Fruit fly (Drosophila melanogaster) whole organism, pupa: ENCODE data around the gene Atac1.

Experiments used
- CG10348 ChIP-seq: fragments of 200-800 bp; sonication (Bioruptor generic); IDR thresholded peaks from 2 replicates; pipeline ENCODE4 v1.3.6; 2022; ENCODE audit warnings: missing biosample characterization, missing genetic modification characterization
- CG12605 ChIP-seq: fragments of 200-800 bp; sonication (Bioruptor generic); IDR thresholded peaks from 2 replicates; pipeline ENCODE4 v1.3.6; 2022; ENCODE audit warnings: missing biosample characterization, missing genetic modification characterization
- CG13204 ChIP-seq: fragments of 200-800 bp; sonication (Bioruptor generic); optimal IDR thresholded peaks from 2 replicates; lab custom pipeline; 2018; ENCODE audit warnings: missing biosample characterization, mild to moderate bottlenecking, missing genetic modification characterization, moderate library complexity
- CG14655 ChIP-seq: fragments of 200-800 bp; sonication (Bioruptor generic); optimal IDR thresholded peaks from 3 replicates; lab custom pipeline; 2017; ENCODE audit warnings: mild to moderate bottlenecking, missing biosample characterization, missing genetic modification reagents, missing genetic modification characterization
- CG15710 ChIP-seq: fragments of 200-800 bp; sonication (Bioruptor generic); optimal IDR thresholded peaks from 2 replicates; lab custom pipeline; 2018; ENCODE audit warnings: missing biosample characterization, mild to moderate bottlenecking, missing genetic modification characterization, moderate library complexity
- CG17806 ChIP-seq: fragments of 200-800 bp; sonication (Bioruptor generic); optimal IDR thresholded peaks from 2 replicates; lab custom pipeline; 2018; ENCODE audit warnings: missing biosample characterization, mild to moderate bottlenecking, missing genetic modification characterization, moderate library complexity
- CG32121 ChIP-seq: fragments of 200-800 bp; sonication (Bioruptor generic); IDR thresholded peaks from 2 replicates; pipeline ENCODE4 v1.3.6; 2022; ENCODE audit warnings: missing biosample characterization, missing genetic modification characterization
- CG34367 ChIP-seq: fragments of 200-800 bp; sonication (Bioruptor generic); optimal IDR thresholded peaks from 2 replicates; lab custom pipeline; 2018; ENCODE audit warnings: missing biosample characterization, mild to moderate bottlenecking, missing genetic modification characterization
- CG4496 ChIP-seq: fragments of 200-800 bp; sonication (Bioruptor generic); IDR thresholded peaks from 3 replicates; pipeline ENCODE4 v1.3.6; 2022; ENCODE audit warnings: missing biosample characterization, missing genetic modification characterization
- CG8159 ChIP-seq: fragments of 200-800 bp; sonication (Bioruptor generic); optimal IDR thresholded peaks from 3 replicates; lab custom pipeline; 2018; ENCODE audit warnings: missing biosample characterization, mild to moderate bottlenecking, missing genetic modification characterization, moderate library complexity
- CG8301 ChIP-seq: fragments of 200-800 bp; sonication (Bioruptor generic); optimal IDR thresholded peaks from 2 replicates; lab custom pipeline; 2018; ENCODE audit warnings: missing biosample characterization, mild to moderate bottlenecking, missing genetic modification characterization
- CG9948 ChIP-seq: fragments of 200-800 bp; sonication (Bioruptor generic); optimal IDR thresholded peaks from 2 replicates; lab custom pipeline; 2018; ENCODE audit warnings: missing biosample characterization, mild to moderate bottlenecking, missing genetic modification characterization, moderate library complexity
- D1 ChIP-seq: fragments of 200-800 bp; sonication (Bioruptor generic); optimal IDR thresholded peaks from 2 replicates; lab custom pipeline; 2018; ENCODE audit warnings: missing biosample characterization, mild to moderate bottlenecking, missing genetic modification characterization, moderate library complexity
- EcR ChIP-seq: fragments of 200-800 bp; sonication (Bioruptor generic); optimal IDR thresholded peaks from 3 replicates; lab custom pipeline; 2019; ENCODE audit warnings: missing biosample characterization, missing genetic modification characterization, mild to moderate bottlenecking, moderate library complexity, missing genetic modification reagents
- Ets98B ChIP-seq: fragments of 200-800 bp; sonication (Bioruptor generic); IDR thresholded peaks from 2 replicates; pipeline ENCODE4 v1.3.6; 2022; ENCODE audit warnings: missing biosample characterization, missing genetic modification characterization
- Pif1A ChIP-seq: fragments of 200-800 bp; sonication (Bioruptor generic); optimal IDR thresholded peaks from 3 replicates; lab custom pipeline; 2016; ENCODE audit warnings: missing biosample characterization, missing genetic modification characterization
- Pif1B ChIP-seq: fragments of 200-800 bp; sonication (Bioruptor generic); optimal IDR thresholded peaks from 3 replicates; lab custom pipeline; 2016; ENCODE audit warnings: missing biosample characterization, missing genetic modification characterization
- Snoo ChIP-seq: fragments of 200-800 bp; sonication (Bioruptor generic); optimal IDR thresholded peaks from 3 replicates; lab custom pipeline; 2017; ENCODE audit warnings: missing biosample characterization, mild to moderate bottlenecking, missing genetic modification characterization, inconsistent platforms
- fd96Ca ChIP-seq: fragments of 200-800 bp; sonication (Bioruptor generic); IDR thresholded peaks from 3 replicates; pipeline ENCODE4 v1.3.6; 2022; ENCODE audit warnings: missing biosample characterization, missing genetic modification characterization
- gl ChIP-seq: fragments of 200-800 bp; sonication (Bioruptor generic); optimal IDR thresholded peaks from 2 replicates; lab custom pipeline; 2018; ENCODE audit warnings: missing biosample characterization, mild to moderate bottlenecking, missing genetic modification characterization
- rn ChIP-seq: fragments of 200-800 bp; sonication (Bioruptor generic); IDR thresholded peaks from 2 replicates; pipeline ENCODE4 v1.3.6; 2022; ENCODE audit warnings: missing biosample characterization, missing genetic modification characterization

The Atac1 gene

DNA sequence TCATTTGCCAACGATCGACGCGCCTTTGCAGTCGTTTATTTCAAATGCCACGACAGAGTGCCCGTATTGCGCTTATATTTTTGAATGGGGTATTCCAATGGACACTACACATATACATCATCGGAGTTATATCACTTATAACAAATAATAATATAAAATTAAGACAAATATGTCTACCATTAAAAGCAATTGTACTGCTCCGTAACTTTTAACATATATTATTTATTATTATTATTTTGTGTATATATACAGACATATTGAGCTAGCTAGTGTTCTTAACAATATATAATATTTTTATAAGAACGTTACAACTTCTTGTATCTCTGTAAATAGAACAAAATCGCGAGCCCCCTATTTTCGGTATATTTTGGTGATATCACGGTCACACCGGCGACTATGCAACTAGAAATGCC, 3.9 kb upstream of the Atac1 start, which contains the start of the genes sip2 and Coprox:
sip2 (minus strand) TSS at position 53 of the 413 bp plus-strand sequence.
Coprox (plus strand) TSS at position 400 of the 413 bp plus-strand sequence.
- TF ChIP-seq CG15710 (tag; lab: Kevin White, UChicago): peak; percentile 66
- TF ChIP-seq EcR (GFP tag; lab: Kevin White, UChicago): no peak
- no peak for TF ChIP-seq CG13204 (GFP tag; lab: Kevin White, UChicago)
- no peak for TF ChIP-seq Pif1B (GFP tag; lab: Kevin White, UChicago)
- no peak; the same call in 1 of the 2 replicates for TF ChIP-seq CG32121 (GFP tag; lab: Robert Waterston, UW)
- no peak for TF ChIP-seq rn (GFP tag; lab: Robert Waterston, UW)
- TF ChIP-seq CG12605 (GFP tag; lab: Robert Waterston, UW): peak; percentile 25; the same call in 1 of the 2 replicates
- TF ChIP-seq CG17806: peak; percentile 63
- TF ChIP-seq CG8159: peak; percentile 74
- TF ChIP-seq CG34367 (tag; lab: Kevin White, UChicago): peak; percentile 38
- TF ChIP-seq gl (tag; lab: Kevin White, UChicago): no peak
- no peak for TF ChIP-seq CG10348 (GFP tag; lab: Robert Waterston, UW)
- no peak for TF ChIP-seq CG8301
- TF ChIP-seq D1 (tag; lab: Kevin White, UChicago): no peak
- TF ChIP-seq Pif1A (GFP tag; lab: Kevin White, UChicago): no peak
- TF ChIP-seq Ets98B (GFP tag; lab: Robert Waterston, UW): peak; percentile 33; the same call in 1 of the 2 replicates
- TF ChIP-seq CG14655: no peak
- peak; percentile 48 for TF ChIP-seq Snoo
- TF ChIP-seq CG9948: peak; percentile 64
- no peak for TF ChIP-seq fd96Ca (GFP tag; lab: Robert Waterston, UW)
- TF ChIP-seq CG4496 (GFP tag; lab: Robert Waterston, UW): peak; percentile 35; the same call in 2 of the 3 replicates

DNA sequence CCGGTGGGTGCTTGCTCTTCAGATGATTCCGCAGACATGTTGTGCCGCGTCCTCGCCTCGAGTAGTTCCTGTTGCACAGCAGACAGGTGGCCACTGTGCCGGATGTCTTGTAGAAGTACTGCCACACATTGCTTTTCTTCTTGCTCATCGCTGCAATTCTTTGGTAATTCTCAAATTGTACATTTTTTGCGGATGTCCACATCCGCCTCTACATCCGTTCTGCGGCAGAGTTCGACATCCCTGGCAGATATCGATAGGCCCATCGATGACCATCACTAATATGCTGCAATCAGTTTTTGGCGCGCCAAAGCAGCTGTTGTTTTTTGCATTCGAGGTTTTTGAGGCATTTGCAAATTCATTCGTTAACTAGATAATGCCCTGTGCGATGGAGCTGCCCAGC, 3.4 kb downstream of the Atac1 start, which contains the start of the genes CG13775 and CG3430:
CG13775 (minus strand) TSS at position 226 of the 400 bp plus-strand sequence.
CG3430 (plus strand) TSS at position 284 of the 400 bp plus-strand sequence.
- peak; percentile 35; the same call in 1 of the 2 replicates for TF ChIP-seq CG32121 (GFP tag; lab: Robert Waterston, UW)
- TF ChIP-seq CG4496 (GFP tag; lab: Robert Waterston, UW): no peak

DNA sequence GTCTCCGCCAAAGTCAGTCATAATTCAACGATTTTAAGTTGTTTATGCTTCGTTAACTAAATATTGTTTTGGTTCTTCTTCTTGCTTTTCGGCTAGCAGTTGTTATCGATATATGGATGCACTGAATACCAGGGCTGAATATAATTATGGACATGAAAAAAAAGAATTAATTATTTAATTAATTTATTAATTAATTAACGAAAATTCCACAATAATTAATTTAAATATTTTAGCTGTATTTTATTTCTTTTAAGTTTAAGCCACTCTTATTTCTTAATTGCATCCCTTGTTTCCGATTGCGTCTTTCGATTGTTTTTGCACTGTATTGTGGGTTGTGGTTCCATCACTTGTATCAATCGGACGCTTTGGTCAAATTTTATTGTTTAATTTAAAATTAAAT, 10.0 kb downstream of the Atac1 start, which contains the start of the genes Gas41 and SA1:
Gas41 (minus strand) TSS at position 112 of the 400 bp plus-strand sequence.
SA1 (plus strand) TSS at position 326 of the 400 bp plus-strand sequence.
- TF ChIP-seq D1 (tag; lab: Kevin White, UChicago): no peak
- no peak for TF ChIP-seq EcR (GFP tag; lab: Kevin White, UChicago)
- peak; percentile 70 for TF ChIP-seq rn (GFP tag; lab: Robert Waterston, UW)
- peak; percentile 85 for TF ChIP-seq Ets98B (GFP tag; lab: Robert Waterston, UW)
- peak; percentile 82 for TF ChIP-seq CG9948
- no peak for TF ChIP-seq CG8301
- peak; percentile 92 for TF ChIP-seq CG15710 (tag; lab: Kevin White, UChicago)
- TF ChIP-seq CG32121 (GFP tag; lab: Robert Waterston, UW): peak; percentile 86
- peak; percentile 86 for TF ChIP-seq CG17806
- no peak for TF ChIP-seq CG14655
- TF ChIP-seq CG10348 (GFP tag; lab: Robert Waterston, UW): no peak
- no peak for TF ChIP-seq CG12605 (GFP tag; lab: Robert Waterston, UW)
- TF ChIP-seq CG4496 (GFP tag; lab: Robert Waterston, UW): peak; percentile 87
- TF ChIP-seq Pif1B (GFP tag; lab: Kevin White, UChicago): no peak
- peak; percentile 30 for TF ChIP-seq Snoo
- no peak for TF ChIP-seq fd96Ca (GFP tag; lab: Robert Waterston, UW)
- TF ChIP-seq CG8159: peak; percentile 82
- TF ChIP-seq Pif1A (GFP tag; lab: Kevin White, UChicago): no peak
- TF ChIP-seq gl (tag; lab: Kevin White, UChicago): peak; percentile 25
- TF ChIP-seq CG34367 (tag; lab: Kevin White, UChicago): peak; percentile 48
- no peak for TF ChIP-seq CG13204 (GFP tag; lab: Kevin White, UChicago)

DNA sequence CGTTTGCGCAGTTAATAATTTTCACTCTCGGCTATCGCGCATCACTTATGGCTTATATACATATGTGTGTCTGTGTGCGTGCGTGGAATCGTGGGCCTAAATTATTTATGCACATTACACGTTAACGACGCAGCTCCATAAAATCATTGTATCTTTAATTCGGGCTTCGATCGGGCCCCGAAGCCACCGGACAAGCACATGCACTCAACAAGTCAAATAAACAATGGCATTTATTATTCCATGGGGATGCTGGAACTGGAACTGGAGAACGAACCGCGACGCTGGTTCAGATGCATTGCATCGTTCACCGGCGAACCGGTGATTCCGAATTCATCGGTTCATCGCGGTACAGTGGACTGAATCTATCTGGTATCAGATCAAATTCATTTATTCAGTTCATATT, 11.6 kb downstream of the Atac1 start, which contains the start of gene ihog:
ihog (minus strand) TSS at position 269 of the 403 bp plus-strand sequence.
- TF ChIP-seq rn (GFP tag; lab: Robert Waterston, UW) (no peak), CG9948 (no peak), fd96Ca (GFP tag; lab: Robert Waterston, UW) (no peak), CG15710 (tag; lab: Kevin White, UChicago) (no peak), CG12605 (GFP tag; lab: Robert Waterston, UW) (peak; percentile 42; the same call in 1 of the 2 replicates), Ets98B (GFP tag; lab: Robert Waterston, UW) (no peak), CG8301 (no peak), CG34367 (tag; lab: Kevin White, UChicago) (peak; percentile 8), D1 (tag; lab: Kevin White, UChicago) (no peak), CG14655 (no peak), Snoo (no peak), CG8159 (no peak), CG17806 (no peak), CG10348 (GFP tag; lab: Robert Waterston, UW) (no peak), CG13204 (GFP tag; lab: Kevin White, UChicago) (no peak), EcR (GFP tag; lab: Kevin White, UChicago) (peak; percentile 58), gl (tag; lab: Kevin White, UChicago) (no peak), Pif1A (GFP tag; lab: Kevin White, UChicago) (no peak), CG4496 (GFP tag; lab: Robert Waterston, UW) (no peak), Pif1B (GFP tag; lab: Kevin White, UChicago) (no peak), CG32121 (GFP tag; lab: Robert Waterston, UW) (no peak)

DNA sequence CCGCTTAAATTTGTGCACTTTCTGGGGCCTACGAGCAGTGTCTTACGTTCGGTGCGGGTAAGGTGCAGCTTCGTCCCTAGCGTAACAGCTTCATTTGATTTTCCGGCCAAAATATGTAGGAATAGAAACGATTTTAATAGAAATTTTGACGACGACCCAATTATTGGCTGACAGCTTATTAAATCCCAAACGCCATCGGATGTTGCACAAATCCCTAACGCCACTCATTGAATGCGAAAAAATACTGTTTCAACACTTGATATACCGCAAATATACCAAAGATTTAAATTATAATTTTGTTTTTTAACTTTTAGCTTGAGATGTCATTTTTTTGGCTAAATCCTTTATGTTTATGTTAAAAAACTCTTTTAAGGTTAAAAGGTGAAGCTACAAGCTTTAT, 15.0 kb downstream of the Atac1 start, which contains the start of gene Fgop2:
Fgop2 (minus strand) TSS at position 202 of the 400 bp plus-strand sequence.
- no peak for TF ChIP-seq CG14655
- TF ChIP-seq CG13204 (GFP tag; lab: Kevin White, UChicago): no peak
- TF ChIP-seq rn (GFP tag; lab: Robert Waterston, UW): no peak
- TF ChIP-seq Pif1A (GFP tag; lab: Kevin White, UChicago): no peak
- no peak for TF ChIP-seq EcR (GFP tag; lab: Kevin White, UChicago)
- no peak for TF ChIP-seq Pif1B (GFP tag; lab: Kevin White, UChicago)
- no peak for TF ChIP-seq Ets98B (GFP tag; lab: Robert Waterston, UW)
- no peak for TF ChIP-seq gl (tag; lab: Kevin White, UChicago)
- no peak for TF ChIP-seq CG8301
- TF ChIP-seq CG10348 (GFP tag; lab: Robert Waterston, UW): no peak
- TF ChIP-seq CG17806: no peak
- TF ChIP-seq CG15710 (tag; lab: Kevin White, UChicago): no peak
- TF ChIP-seq CG8159: no peak
- TF ChIP-seq CG32121 (GFP tag; lab: Robert Waterston, UW): no peak
- no peak for TF ChIP-seq CG34367 (tag; lab: Kevin White, UChicago)
- no peak for TF ChIP-seq CG12605 (GFP tag; lab: Robert Waterston, UW)
- no peak for TF ChIP-seq CG9948
- TF ChIP-seq Snoo: no peak
